Fruit fly (Drosophila melanogaster): ENCODE measurements around the gene cyc.

cyc gene

DNA sequence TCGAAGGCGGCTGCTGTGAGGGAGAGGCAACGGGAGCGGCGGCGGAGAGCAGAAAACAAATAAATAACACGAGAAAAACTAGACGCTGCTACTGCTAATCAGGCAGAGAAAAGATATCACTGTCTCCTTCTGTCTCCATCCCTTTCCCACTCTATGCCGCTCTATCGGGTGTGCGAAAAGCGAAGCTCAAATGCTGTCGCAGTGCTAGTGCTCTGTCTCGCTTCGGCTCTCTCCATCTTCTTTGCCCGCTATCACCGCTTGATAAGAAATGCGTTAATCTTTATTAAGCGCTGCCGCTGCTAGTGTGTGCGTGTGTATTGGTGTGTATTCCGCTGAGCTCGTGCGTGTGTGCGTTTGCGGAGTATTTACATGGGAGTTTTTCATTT is 24.1 kb downstream of the cyc start (continued):
- no peak for TF ChIP-seq CG4360 (GFP tag; IDR thresholded peaks at IDR 0.05)
- TF ChIP-seq CG6765 (GFP tag; optimal IDR thresholded peaks at IDR 0.05), result no peak
- no peak for TF ChIP-seq ase (GFP tag; IDR thresholded peaks at IDR 0.05)
- no peak for TF ChIP-seq esg (GFP tag; conservative IDR thresholded peaks at IDR 0.05)
- TF ChIP-seq Med (GFP tag), result peak; percentile 83
- TF ChIP-seq CG5245 (GFP tag; optimal IDR thresholded peaks at IDR 0.05), result no peak
- peak; percentile 68 for TF ChIP-seq Atf6 (GFP tag; IDR thresholded peaks at IDR 0.05)
- no peak for TF ChIP-seq Ets65A (GFP tag)
- TF ChIP-seq Nf-YB (GFP tag; optimal IDR thresholded peaks at IDR 0.05), result peak; percentile 12
- TF ChIP-seq zf30C (GFP tag; optimal IDR thresholded peaks at IDR 0.05), result no peak
- TF ChIP-seq CG12071 (GFP tag; optimal IDR thresholded peaks at IDR 0.05), result peak; percentile 41
- TF ChIP-seq CG14014 (GFP tag; IDR thresholded peaks at IDR 0.05), result no peak
- no peak for TF ChIP-seq slp2 (GFP tag; optimal IDR thresholded peaks at IDR 0.05)
- TF ChIP-seq B-H1 (GFP tag; IDR thresholded peaks at IDR 0.05), result no peak
- no peak for TF ChIP-seq fd96Cb (tag; optimal IDR thresholded peaks at IDR 0.05)
- TF ChIP-seq cwo (GFP tag; optimal IDR thresholded peaks at IDR 0.05), result peak; percentile 29
- no peak for TF ChIP-seq dan (GFP tag; IDR thresholded peaks at IDR 0.05)
- TF ChIP-seq CG1529 (GFP tag; optimal IDR thresholded peaks at IDR 0.05), result no peak
- no peak for TF ChIP-seq gt (GFP tag; IDR thresholded peaks at IDR 0.05)
- TF ChIP-seq Hsf (GFP tag; optimal IDR thresholded peaks at IDR 0.05), result no peak
- TF ChIP-seq Dip2 (GFP tag; IDR thresholded peaks at IDR 0.05), result no peak
- no peak for TF ChIP-seq CG33557 (GFP tag; optimal IDR thresholded peaks at IDR 0.05)
- TF ChIP-seq CG9932 (GFP tag; IDR thresholded peaks at IDR 0.05), result peak; percentile 29; the same call in 1 of the 2 replicates
- TF ChIP-seq Poxn (GFP tag; IDR thresholded peaks at IDR 0.05), result no peak
- no peak for TF ChIP-seq CG8089 (GFP tag; optimal IDR thresholded peaks at IDR 0.05)
- no peak for TF ChIP-seq tup (GFP tag; optimal IDR thresholded peaks at IDR 0.05)
- TF ChIP-seq CG32767 (GFP tag; IDR thresholded peaks at IDR 0.05), result no peak
- TF ChIP-seq Vsx1 (GFP tag; optimal IDR thresholded peaks at IDR 0.05), result peak; percentile 82
- TF ChIP-seq CG7556 (GFP tag; optimal IDR thresholded peaks at IDR 0.05), result no peak
- no peak for TF ChIP-seq Hr3 (GFP tag; optimal IDR thresholded peaks at IDR 0.05)
- TF ChIP-seq zfh1 (GFP tag; IDR thresholded peaks at IDR 0.05), result peak; percentile 15; the same call in 1 of the 3 replicates
- TF ChIP-seq MTF-1 (GFP tag; optimal IDR thresholded peaks at IDR 0.05; ENCODE audit: borderline replicate concordance), result no peak
- TF ChIP-seq eve (GFP tag; optimal IDR thresholded peaks at IDR 0.05), result no peak
- TF ChIP-seq CTCF (GFP tag; optimal IDR thresholded peaks at IDR 0.05), result no peak
- TF ChIP-seq crc (GFP tag; optimal IDR thresholded peaks at IDR 0.05), result no peak
- no peak for TF ChIP-seq CG11093 (GFP tag; IDR thresholded peaks at IDR 0.05)
- TF ChIP-seq CG15073 (GFP tag; optimal IDR thresholded peaks at IDR 0.05), result no peak
- no peak for TF ChIP-seq Myb (GFP tag; optimal IDR thresholded peaks at IDR 0.05)
- TF ChIP-seq Dip3 (GFP tag; optimal IDR thresholded peaks at IDR 0.05), result no peak
- TF ChIP-seq CG14050 (GFP tag; IDR thresholded peaks at IDR 0.05), result no peak
- TF ChIP-seq jing (GFP tag; optimal IDR thresholded peaks at IDR 0.05), result no peak
- TF ChIP-seq lab (GFP tag; optimal IDR thresholded peaks at IDR 0.05), result no peak
- TF ChIP-seq CG17385 (GFP tag; optimal IDR thresholded peaks at IDR 0.05), result peak; percentile 15
- no peak for TF ChIP-seq slou (GFP tag; optimal IDR thresholded peaks at IDR 0.05)
- no peak for TF ChIP-seq ewg (GFP tag; optimal IDR thresholded peaks at IDR 0.05)
- no peak for TF ChIP-seq ham (GFP tag; IDR thresholded peaks at IDR 0.05)
- no peak for TF ChIP-seq CG17612 (GFP tag; IDR thresholded peaks at IDR 0.05)
- no peak for TF ChIP-seq CG6791 (GFP tag; IDR thresholded peaks at IDR 0.05; ENCODE audit: partially characterized antibody)
- TF ChIP-seq tin (GFP tag; optimal IDR thresholded peaks at IDR 0.05), result no peak
- TF ChIP-seq HmgD (GFP tag; optimal IDR thresholded peaks at IDR 0.05), result no peak
- no peak for TF ChIP-seq sqz (GFP tag; optimal IDR thresholded peaks at IDR 0.05)
- no peak for TF ChIP-seq CG14710 (tag; optimal IDR thresholded peaks at IDR 0.05)
- TF ChIP-seq CG13894 (tag; optimal IDR thresholded peaks at IDR 0.05), result peak; percentile 49
- TF ChIP-seq CG17328 (GFP tag; IDR thresholded peaks at IDR 0.05), result no peak
